Worm (Caenorhabditis elegans): ENCODE results near the gene acdh-8.

Gene acdh-8

ce11 chrII:5828486-5828885, 34.2 kb downstream of the acdh-8 start, which contains the start of gene ZK1248.11:
ZK1248.11 (minus strand) TSS chrII:5828586.
- TF ChIP-seq ceh-88 (GFP tag; IDR thresholded peaks at IDR 0.05) (no peak), ceh-63 (GFP tag; optimal IDR thresholded peaks at IDR 0.05) (no peak), mep-1 (tag; optimal IDR thresholded peaks at IDR 0.05) (no peak), lin-39 (tag; optimal IDR thresholded peaks at IDR 0.05) (no peak), hlh-4 (tag; optimal IDR thresholded peaks at IDR 0.05) (no peak)

ce11 chrII:5829940-5830424, 35.7 kb downstream of the acdh-8 start, which contains the start of gene col-74:
col-74 (plus strand) TSS chrII:5830374.
- TF ChIP-seq elt-2 (tag; optimal IDR thresholded peaks at IDR 0.05) = peak; percentile 55
- no peak for TF ChIP-seq lin-39 (tag; optimal IDR thresholded peaks at IDR 0.05)

- no peak for TF ChIP-seq lin-14 (GFP tag; optimal IDR thresholded peaks at IDR 0.05)
Measured at ce11 chrII:5831373-5831772, 37.1 kb downstream of the acdh-8 start.

- no peak for TF ChIP-seq elt-2 (tag; optimal IDR thresholded peaks at IDR 0.05)
- TF ChIP-seq lin-39 (tag; optimal IDR thresholded peaks at IDR 0.05) = no peak
- no peak for TF ChIP-seq pqm-1 (tag; optimal IDR thresholded peaks at IDR 0.05)
- no peak for TF ChIP-seq fos-1 (tag; optimal IDR thresholded peaks at IDR 0.05)
- TF ChIP-seq unc-62 (GFP tag; optimal IDR thresholded peaks at IDR 0.05) = no peak
- TF ChIP-seq grh-1 (GFP tag; IDR thresholded peaks at IDR 0.05) = no peak
- no peak for TF ChIP-seq blmp-1 (tag; optimal IDR thresholded peaks at IDR 0.05)
- TF ChIP-seq unc-98 (GFP tag; IDR thresholded peaks at IDR 0.05) = no peak
- TF ChIP-seq nhr-28 (tag; optimal IDR thresholded peaks at IDR 0.05) = no peak
- TF ChIP-seq nhr-12 (tag; optimal IDR thresholded peaks at IDR 0.05) = no peak
- no peak for TF ChIP-seq ceh-82 (tag; optimal IDR thresholded peaks at IDR 0.05)
- TF ChIP-seq tbx-2 (tag; optimal IDR thresholded peaks at IDR 0.05) = no peak
- TF ChIP-seq efl-3 (GFP tag; optimal IDR thresholded peaks at IDR 0.05) = no peak
Measured at ce11 chrII:5833136-5833535, 38.8 kb downstream of the acdh-8 start, which contains the start of gene gtap-1. gtap-1 (minus strand) TSS chrII:5833236.

- TF ChIP-seq swsn-7 (tag; optimal IDR thresholded peaks at IDR 0.05) = no peak
- no peak for TF ChIP-seq ces-1 (GFP tag; optimal IDR thresholded peaks at IDR 0.05)
- no peak for TF ChIP-seq blmp-1 (tag; optimal IDR thresholded peaks at IDR 0.05)
- no peak for TF ChIP-seq unc-86 (tag; optimal IDR thresholded peaks at IDR 0.05)
- TF ChIP-seq nhr-76 (tag; optimal IDR thresholded peaks at IDR 0.05) = no peak
- TF ChIP-seq vab-15 (tag; optimal IDR thresholded peaks at IDR 0.05) = no peak
Measured at ce11 chrII:5835146-5835545, 40.9 kb downstream of the acdh-8 start.

ce11 chrII:5836153-5836719, 41.9 kb downstream of the acdh-8 start, which contains the start of gene fzo-1:
fzo-1 (minus strand) TSS chrII:5836203.
- TF ChIP-seq elt-3 (tag; optimal IDR thresholded peaks at IDR 0.05) (no peak), C34B4.2 (tag; optimal IDR thresholded peaks at IDR 0.05) (no peak), nhr-47 (tag; optimal IDR thresholded peaks at IDR 0.05) (peak; percentile 69), pax-3 (tag; optimal IDR thresholded peaks at IDR 0.05) (peak; percentile 86), nhr-19 (GFP tag; conservative IDR thresholded peaks at IDR 0.05) (0 out of 2 replicates have a peak, but pooled peaks have one; percentile 16), nhr-85 (tag) (peak; percentile 56), nhr-237 (tag; optimal IDR thresholded peaks at IDR 0.05) (no peak), nhr-90 (tag; optimal IDR thresholded peaks at IDR 0.05; ENCODE audit: poor library complexity) (peak; percentile 75), aha-1 (tag; optimal IDR thresholded peaks at IDR 0.05) (no peak), ztf-11 (tag; optimal IDR thresholded peaks at IDR 0.05) (peak in 1 of 2 experiments; percentile 64), pqm-1 (tag; optimal IDR thresholded peaks at IDR 0.05) (no peak), zip-4 (GFP tag; optimal IDR thresholded peaks at IDR 0.05) (no peak), lsy-2 (tag; optimal IDR thresholded peaks at IDR 0.05) (peak in 1 of 2 experiments; percentile 66), mab-9 (GFP tag; IDR thresholded peaks at IDR 0.05) (no peak), nhr-77 (tag; optimal IDR thresholded peaks at IDR 0.05) (no peak), lin-39 (tag; optimal IDR thresholded peaks at IDR 0.05) (no peak), nhr-84 (tag; optimal IDR thresholded peaks at IDR 0.05) (no peak), ztf-4 (tag; optimal IDR thresholded peaks at IDR 0.05) (no peak), blmp-1 (tag; optimal IDR thresholded peaks at IDR 0.05) (peak; percentile 46), lin-15B (tag; optimal IDR thresholded peaks at IDR 0.05) (peak; percentile 15), ceh-8 (GFP tag; optimal IDR thresholded peaks at IDR 0.05) (no peak), tlp-1 (tag; optimal IDR thresholded peaks at IDR 0.05) (no peak), nhr-20 (tag; optimal IDR thresholded peaks at IDR 0.05) (peak; percentile 59)

All from whole organism, L1 larva.